Worm (Caenorhabditis elegans) whole organism, late embryonic: ENCODE results near the gene C38D9.8.

ENCODE experiments used
- C38D4.7 ChIP-seq: fragments of 200-800 bp; sonication (Bioruptor generic); optimal IDR thresholded peaks from 2 replicates; lab custom pipeline; 2018; ENCODE audit warnings: mild to moderate bottlenecking, missing genetic modification characterization, moderate library complexity, missing compliant biosample characterization
- F13H6.1 ChIP-seq: sonication (generic microtip); optimal IDR thresholded peaks from 2 replicates; lab custom pipeline; 2016; ENCODE audit warnings: missing genetic modification characterization, missing compliant biosample characterization
- K02D7.2 ChIP-seq: sonication (generic microtip); optimal IDR thresholded peaks from 2 replicates; lab custom pipeline; 2017; ENCODE audit warnings: mild to moderate bottlenecking, missing genetic modification characterization, missing compliant biosample characterization
- K09A11.1 ChIP-seq: sonication (generic microtip); optimal IDR thresholded peaks from 2 replicates; lab custom pipeline; 2017; ENCODE audit warnings: antibody characterized with exemption, mild to moderate bottlenecking, missing genetic modification characterization, missing compliant biosample characterization; ENCODE audit not compliant: insufficient read depth
- Y22D7AL.16 ChIP-seq: sonication (generic microtip); optimal IDR thresholded peaks from 2 replicates; lab custom pipeline; 2016; ENCODE audit warnings: missing genetic modification characterization, missing compliant biosample characterization
- ahr-1 ChIP-seq: sonication (generic microtip); optimal IDR thresholded peaks from 2 replicates; lab custom pipeline; 2016; ENCODE audit warnings: missing genetic modification characterization, missing compliant biosample characterization
- ceh-18 ChIP-seq: sonication (generic microtip); optimal IDR thresholded peaks from 2 replicates; lab custom pipeline; 2016; ENCODE audit warnings: missing genetic modification characterization, missing compliant biosample characterization
- ceh-19 ChIP-seq: fragments of 200-800 bp; sonication (Bioruptor generic); optimal IDR thresholded peaks from 2 replicates; lab custom pipeline; 2018; ENCODE audit warnings: mild to moderate bottlenecking, missing genetic modification characterization, missing compliant biosample characterization
- ceh-2 ChIP-seq: sonication (generic microtip); optimal IDR thresholded peaks from 2 replicates; lab custom pipeline; 2016; ENCODE audit warnings: missing genotype, missing genetic modification characterization, missing compliant biosample characterization
- ceh-24 ChIP-seq: sonication (generic microtip); optimal IDR thresholded peaks from 2 replicates; lab custom pipeline; 2016; ENCODE audit warnings: mild to moderate bottlenecking, missing genetic modification characterization, missing compliant biosample characterization
- ceh-31 ChIP-seq: sonication (generic microtip); optimal IDR thresholded peaks from 2 replicates; lab custom pipeline; 2016; ENCODE audit warnings: missing genetic modification characterization, missing compliant biosample characterization
- ceh-34 ChIP-seq: sonication (generic microtip); optimal IDR thresholded peaks from 2 replicates; lab custom pipeline; 2016; ENCODE audit warnings: mild to moderate bottlenecking, missing genetic modification characterization, missing compliant biosample characterization
- ceh-48 ChIP-seq: sonication (generic microtip); optimal IDR thresholded peaks from 2 replicates; lab custom pipeline; 2016; ENCODE audit warnings: missing genetic modification characterization, inconsistent platforms, missing compliant biosample characterization
- ceh-6 ChIP-seq: fragments of 200-800 bp; sonication (Bioruptor generic); optimal IDR thresholded peaks from 2 replicates; lab custom pipeline; 2018; ENCODE audit warnings: mild to moderate bottlenecking, missing genetic modification characterization, missing compliant biosample characterization
- ceh-9 ChIP-seq: sonication (generic microtip); optimal IDR thresholded peaks from 2 replicates; lab custom pipeline; 2016; ENCODE audit warnings: mild to moderate bottlenecking, missing genetic modification characterization, inconsistent platforms, missing compliant biosample characterization
- dmd-4 ChIP-seq: sonication (generic microtip); optimal IDR thresholded peaks from 2 replicates; lab custom pipeline; 2016; ENCODE audit warnings: borderline replicate concordance, missing genetic modification characterization, missing compliant biosample characterization
- dve-1 ChIP-seq: sonication (generic microtip); optimal IDR thresholded peaks from 2 replicates; lab custom pipeline; 2017; ENCODE audit warnings: antibody characterized with exemption, mild to moderate bottlenecking, missing genetic modification characterization, missing compliant biosample characterization
- ets-4 ChIP-seq: sonication (generic microtip); optimal IDR thresholded peaks from 2 replicates; lab custom pipeline; 2016; ENCODE audit warnings: missing genetic modification characterization, missing compliant biosample characterization
- fkh-6 ChIP-seq: sonication (generic microtip); optimal IDR thresholded peaks from 2 replicates; lab custom pipeline; 2016; ENCODE audit warnings: missing genetic modification characterization, missing compliant biosample characterization
- hlh-13 ChIP-seq: fragments of 200-800 bp; sonication (Bioruptor generic); optimal IDR thresholded peaks from 2 replicates; lab custom pipeline; 2018; ENCODE audit warnings: mild to moderate bottlenecking, missing genetic modification characterization, missing compliant biosample characterization
- hlh-15 ChIP-seq: sonication (generic microtip); optimal IDR thresholded peaks from 2 replicates; lab custom pipeline; 2016; ENCODE audit warnings: missing genetic modification characterization, missing compliant biosample characterization
- hlh-30 ChIP-seq: sonication (generic microtip); optimal IDR thresholded peaks from 2 replicates; lab custom pipeline; 2017; ENCODE audit warnings: antibody characterized with exemption, missing genetic modification characterization, missing compliant biosample characterization; ENCODE audit not compliant: insufficient read depth
- hlh-6 ChIP-seq: sonication (generic microtip); optimal IDR thresholded peaks from 2 replicates; lab custom pipeline; 2016; ENCODE audit warnings: missing genotype, missing genetic modification characterization, missing compliant biosample characterization
- hlh-8 ChIP-seq: sonication (generic microtip); optimal IDR thresholded peaks from 2 replicates; lab custom pipeline; 2016; ENCODE audit warnings: missing genotype, missing genetic modification characterization, missing compliant biosample characterization
- lim-6 ChIP-seq: sonication (generic microtip); optimal IDR thresholded peaks from 2 replicates; lab custom pipeline; 2016; ENCODE audit warnings: missing genetic modification characterization, missing compliant biosample characterization
- lin-11 ChIP-seq: fragments of 200-800 bp; sonication (Bioruptor generic); optimal IDR thresholded peaks from 2 replicates; lab custom pipeline; 2018; ENCODE audit warnings: mild to moderate bottlenecking, missing genetic modification characterization, missing compliant biosample characterization
- nfya-1 ChIP-seq: sonication (generic microtip); optimal IDR thresholded peaks from 2 replicates; lab custom pipeline; 2017; ENCODE audit warnings: missing genetic modification characterization, mild to moderate bottlenecking, missing compliant biosample characterization, antibody characterized with exemption, moderate library complexity
- nhr-11 ChIP-seq: fragments of 150-350 bp; optimal IDR thresholded peaks from 2 replicates; lab custom pipeline; 2014; ENCODE audit warnings: missing biosample characterization, missing genetic modification characterization
- npax-4 ChIP-seq: sonication (generic microtip); optimal IDR thresholded peaks from 2 replicates; lab custom pipeline; 2016; ENCODE audit warnings: missing genetic modification characterization, missing compliant biosample characterization
- odd-2 ChIP-seq: sonication (generic microtip); optimal IDR thresholded peaks from 2 replicates; lab custom pipeline; 2017; ENCODE audit warnings: antibody characterized with exemption, mild to moderate bottlenecking, missing genetic modification characterization, missing compliant biosample characterization
- pax-1 ChIP-seq: fragments of 150-350 bp; optimal IDR thresholded peaks from 2 replicates; lab custom pipeline; 2014; ENCODE audit warnings: missing biosample characterization, missing genetic modification characterization
- pha-4 ChIP-seq: fragments of 150-350 bp; optimal IDR thresholded peaks from 2 replicates; lab custom pipeline; 2018; ENCODE audit warnings: missing biosample characterization, missing genetic modification reagents, missing genetic modification characterization
- pqm-1 ChIP-seq: sonication (generic microtip); optimal IDR thresholded peaks from 2 replicates; lab custom pipeline; 2016; ENCODE audit warnings: missing genetic modification characterization, missing compliant biosample characterization
- pros-1 ChIP-seq: fragments of 150-350 bp; optimal IDR thresholded peaks from 2 replicates; lab custom pipeline; 2014; ENCODE audit warnings: missing biosample characterization, missing genetic modification reagents, missing genetic modification characterization
- ref-2 ChIP-seq: sonication (generic microtip); optimal IDR thresholded peaks from 2 replicates; lab custom pipeline; 2016; ENCODE audit warnings: missing genetic modification characterization, missing compliant biosample characterization
- rnt-1 ChIP-seq: sonication (generic microtip); optimal IDR thresholded peaks from 2 replicates; lab custom pipeline; 2016; ENCODE audit warnings: missing genetic modification characterization, missing compliant biosample characterization
- sdc-2 ChIP-seq: sonication (generic microtip); optimal IDR thresholded peaks from 2 replicates; lab custom pipeline; 2016; ENCODE audit warnings: missing genotype, missing genetic modification characterization, missing compliant biosample characterization
- sox-2 ChIP-seq: fragments of 200-800 bp; sonication (Bioruptor generic); IDR thresholded peaks from 2 replicates; pipeline ENCODE4 v1.3.6; 2022; ENCODE audit warnings: missing genetic modification reagents, missing genetic modification characterization, missing compliant biosample characterization
- sox-4 ChIP-seq: sonication (generic microtip); optimal IDR thresholded peaks from 2 replicates; lab custom pipeline; 2017; ENCODE audit warnings: mild to moderate bottlenecking, missing genetic modification characterization, inconsistent platforms, missing compliant biosample characterization
- tbx-2 ChIP-seq: sonication (generic microtip); optimal IDR thresholded peaks from 2 replicates; lab custom pipeline; 2016; ENCODE audit warnings: missing genetic modification characterization, missing compliant biosample characterization
- tbx-7 ChIP-seq: sonication (generic microtip); optimal IDR thresholded peaks from 2 replicates; lab custom pipeline; 2016; ENCODE audit warnings: missing genotype, missing genetic modification characterization, missing compliant biosample characterization
- ttx-3 ChIP-seq: sonication (generic microtip); optimal IDR thresholded peaks from 2 replicates; lab custom pipeline; 2016; ENCODE audit warnings: missing genetic modification reagents, missing genetic modification characterization, missing compliant biosample characterization
- unc-3 ChIP-seq, 2 experiments: fragments of 200-800 bp in 1 of 2; sonication (Bioruptor generic) in 1 of 2; sonication (generic microtip) in 1 of 2; conservative IDR thresholded peaks in 1 of 2; optimal IDR thresholded peaks in 1 of 2; 2 replicates each; pipeline versions ENCODE4 v1.3.6 to Lab custom; 2016 to 2022; ENCODE audit warnings: missing compliant biosample characterization in 2 of 2, missing genetic modification characterization in 2 of 2, missing genetic modification reagents in 1 of 2
- unc-42 ChIP-seq: sonication (generic microtip); optimal IDR thresholded peaks from 2 replicates; lab custom pipeline; 2016; ENCODE audit warnings: missing genotype, missing genetic modification characterization, missing compliant biosample characterization
- unc-55 ChIP-seq: sonication (generic microtip); optimal IDR thresholded peaks from 2 replicates; lab custom pipeline; 2017; ENCODE audit warnings: missing biosample characterization, missing genetic modification reagents, missing genetic modification characterization
- unc-86 ChIP-seq: sonication (generic microtip); optimal IDR thresholded peaks from 2 replicates; lab custom pipeline; 2016; ENCODE audit warnings: missing genetic modification characterization, missing compliant biosample characterization
- ztf-16 ChIP-seq: sonication (generic microtip); optimal IDR thresholded peaks from 2 replicates; lab custom pipeline; 2017; ENCODE audit warnings: missing genetic modification characterization, missing compliant biosample characterization

C38D9.8 gene

ce11 chrV:17558377-17558776, 5.7 kb upstream of the C38D9.8 start, which contains the start of gene fbxa-174:
Gene fbxa-174 (minus strand): TSS chrV:17558477.
- TF ChIP-seq nhr-11 (no peak), ets-4 (tag; lab: Kevin White, UChicago) (no peak), pax-1 (no peak), rnt-1 (no peak), ahr-1 (tag; lab: Kevin White, UChicago) (no peak), dmd-4 (tag; lab: Kevin White, UChicago) (no peak), ceh-2 (tag; lab: Kevin White, UChicago) (no peak), hlh-13 (no peak), K09A11.1 (tag; lab: Kevin White, UChicago) (no peak), sox-4 (tag; lab: Kevin White, UChicago) (no peak), sdc-2 (tag; lab: Kevin White, UChicago) (no peak), hlh-8 (no peak), ceh-34 (tag; lab: Kevin White, UChicago) (no peak), ceh-6 (GFP tag; lab: Kevin White, UChicago) (no peak), odd-2 (no peak), tbx-7 (no peak), npax-4 (no peak), unc-42 (tag; lab: Kevin White, UChicago) (no peak), ttx-3 (no peak), K02D7.2 (no peak)

ce11 chrV:17551396-17551795, 1.3 kb downstream of the C38D9.8 start:
- TF ChIP-seq pha-4 (tag; lab: Kevin White, UChicago) (no peak), F13H6.1 (no peak), sox-2 (GFP tag; lab: Robert Waterston, UW) (no peak), unc-3 (GFP tag; conservative IDR thresholded peaks at IDR 0.05; lab: Robert Waterston, UW) (no peak), unc-3 (tag; optimal IDR thresholded peaks at IDR 0.05; lab: Kevin White, UChicago) (no peak), lin-11 (tag; lab: Kevin White, UChicago) (no peak), ztf-16 (no peak), ceh-24 (tag; lab: Kevin White, UChicago) (no peak), ceh-31 (no peak)

DNA sequence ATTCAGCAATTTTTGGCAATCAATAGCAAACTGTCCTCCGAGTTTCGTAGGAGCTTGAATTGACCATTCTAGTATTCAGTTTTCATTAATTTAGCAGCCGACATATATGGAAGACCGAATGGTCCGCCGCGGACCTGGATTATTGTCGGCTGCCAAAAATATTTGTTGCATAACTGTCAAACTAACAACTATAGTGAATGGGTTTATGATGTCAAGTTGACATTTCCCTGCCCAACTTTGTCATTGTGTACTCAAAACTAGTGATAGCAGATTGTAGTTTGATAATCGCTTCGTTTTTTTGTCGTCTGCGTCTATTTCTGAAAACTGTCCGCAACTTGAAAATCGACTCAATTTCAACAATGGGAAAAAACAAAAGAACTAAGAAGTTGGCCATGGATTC, 3.3 kb downstream of the C38D9.8 start, which contains the start of gene fbxa-176:
Gene fbxa-176 (plus strand): TSS at position 314 of the 400 bp plus-strand sequence.
- no peak for TF ChIP-seq ceh-2 (tag; lab: Kevin White, UChicago)

- peak; percentile 35 for TF ChIP-seq hlh-6 (tag; lab: Kevin White, UChicago)
- TF ChIP-seq ceh-9 (tag; lab: Kevin White, UChicago): no peak
- no peak for TF ChIP-seq ttx-3
- TF ChIP-seq rnt-1: no peak
- TF ChIP-seq ceh-48 (tag; lab: Kevin White, UChicago): no peak
- TF ChIP-seq ceh-18 (tag; lab: Kevin White, UChicago): no peak
- no peak for TF ChIP-seq nfya-1 (tag; lab: Kevin White, UChicago)
- no peak for TF ChIP-seq pros-1 (tag; lab: Kevin White, UChicago)
- no peak for TF ChIP-seq ztf-16
- TF ChIP-seq unc-86: no peak
- no peak for TF ChIP-seq dve-1 (tag; lab: Kevin White, UChicago)
- TF ChIP-seq lim-6 (tag; lab: Kevin White, UChicago): peak; percentile 26
- TF ChIP-seq pha-4 (tag; lab: Kevin White, UChicago): no peak
- no peak for TF ChIP-seq hlh-15 (tag; lab: Kevin White, UChicago)
- TF ChIP-seq sox-2 (GFP tag; lab: Robert Waterston, UW): no peak
- TF ChIP-seq Y22D7AL.16 (tag; lab: Kevin White, UChicago): no peak
- TF ChIP-seq tbx-2: no peak
- TF ChIP-seq ceh-24 (tag; lab: Kevin White, UChicago): no peak
- no peak for TF ChIP-seq pqm-1 (tag; lab: Kevin White, UChicago)
- no peak for TF ChIP-seq ahr-1 (tag; lab: Kevin White, UChicago)
- no peak for TF ChIP-seq F13H6.1
- TF ChIP-seq ceh-19 (GFP tag; lab: Kevin White, UChicago): no peak
- peak; percentile 35 for TF ChIP-seq sdc-2 (tag; lab: Kevin White, UChicago)
- no peak for TF ChIP-seq hlh-30 (tag; lab: Kevin White, UChicago)
- no peak for TF ChIP-seq odd-2
- TF ChIP-seq ref-2 (tag; lab: Kevin White, UChicago): no peak
- TF ChIP-seq dmd-4 (tag; lab: Kevin White, UChicago): no peak
- no peak for TF ChIP-seq unc-55 (GFP tag; lab: Kevin White, UChicago)
- no peak for TF ChIP-seq fkh-6 (tag; lab: Kevin White, UChicago)
- TF ChIP-seq C38D4.7 (GFP tag; lab: Kevin White, UChicago): no peak
- TF ChIP-seq K09A11.1 (tag; lab: Kevin White, UChicago): no peak
Measured at ce11 chrV:17548635-17549034, 4.0 kb downstream of the C38D9.8 start.
